Worm (Caenorhabditis elegans): ENCODE data around the gene ergi-1.

DNA sequence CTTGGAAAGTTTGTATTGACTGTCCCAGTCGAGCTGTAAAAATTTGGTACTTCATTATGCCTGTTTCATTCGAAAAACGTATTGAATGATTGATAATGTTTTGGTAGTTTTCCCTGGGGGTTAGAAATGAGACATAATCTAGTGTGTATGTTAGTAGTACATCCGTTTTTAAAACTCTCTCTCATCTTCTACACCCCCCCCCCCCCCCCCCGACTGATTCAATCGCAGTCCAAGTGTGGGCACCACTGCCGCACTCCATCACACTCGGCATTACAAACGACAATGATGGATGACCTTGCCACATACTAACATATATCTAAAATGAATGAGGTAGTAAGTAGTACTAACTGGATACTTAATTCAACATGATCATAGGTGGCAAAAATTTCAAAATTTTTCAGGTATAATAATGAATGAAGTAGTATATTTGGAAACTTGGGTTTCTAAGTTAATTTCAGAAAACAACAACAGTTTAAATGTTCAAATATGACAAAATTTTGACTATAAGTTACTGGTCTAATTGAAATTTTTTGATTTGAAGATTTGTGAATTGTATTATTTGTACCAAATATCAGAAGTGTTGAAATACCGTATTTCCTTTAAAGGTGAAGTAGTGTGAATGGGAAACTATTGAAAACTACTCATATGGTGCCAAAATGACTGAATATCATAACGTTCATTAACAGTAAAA lies 6.5 kb upstream of the ergi-1 start:
- TF ChIP-seq T22C8.4 (GFP tag; IDR thresholded peaks at IDR 0.05) (no peak), flt-1 (GFP tag; IDR thresholded peaks at IDR 0.05) (no peak), med-1 (GFP tag; optimal IDR thresholded peaks at IDR 0.05; ENCODE audit: insufficient read depth) (no peak), ztf-29 (GFP tag; IDR thresholded peaks at IDR 0.05) (no peak), klf-2 (GFP tag; conservative IDR thresholded peaks at IDR 0.05) (no peak), ztf-23 (GFP tag; IDR thresholded peaks at IDR 0.05) (no peak)

Data from whole organism, midembryonic.